Fruit fly (Drosophila melanogaster) whole organism, prepupa: ENCODE data around the gene CG44815.

Source experiments
- CG10631 ChIP-seq: fragments of 200-800 bp; sonication (Bioruptor generic); optimal IDR thresholded peaks from 2 replicates; lab custom pipeline; 2016; ENCODE audit warnings: missing biosample characterization, missing genetic modification characterization
- CG10669 ChIP-seq: fragments of 200-800 bp; sonication (Bioruptor generic); optimal IDR thresholded peaks from 3 replicates; lab custom pipeline; 2018; ENCODE audit warnings: missing biosample characterization, mild to moderate bottlenecking, missing genetic modification characterization, moderate library complexity
- CG11294 ChIP-seq: fragments of 200-800 bp; sonication (Bioruptor generic); IDR thresholded peaks from 2 replicates; pipeline ENCODE4 v1.3.6; 2022; ENCODE audit warnings: missing biosample characterization, missing genetic modification characterization
- CG11762 ChIP-seq: fragments of 200-800 bp; sonication (Bioruptor generic); optimal IDR thresholded peaks from 3 replicates; lab custom pipeline; 2016; ENCODE audit warnings: missing biosample characterization, missing genetic modification characterization; ENCODE audit not compliant: insufficient read depth
- CG11902 ChIP-seq: fragments of 200-800 bp; sonication (Bioruptor generic); optimal IDR thresholded peaks from 3 replicates; lab custom pipeline; 2016; ENCODE audit warnings: missing biosample characterization, missing genetic modification characterization
- CG15336 ChIP-seq: fragments of 200-800 bp; sonication (Bioruptor generic); IDR thresholded peaks from 2 replicates; pipeline ENCODE4 v1.3.6; 2022; ENCODE audit warnings: missing biosample characterization, missing genetic modification characterization
- CG1621 ChIP-seq: fragments of 200-800 bp; sonication (Bioruptor generic); optimal IDR thresholded peaks from 3 replicates; lab custom pipeline; 2018; ENCODE audit warnings: missing biosample characterization, mild to moderate bottlenecking, missing genetic modification characterization
- CG16779 ChIP-seq: fragments of 200-800 bp; sonication (Bioruptor generic); optimal IDR thresholded peaks from 3 replicates; lab custom pipeline; 2017; ENCODE audit warnings: missing biosample characterization, mild to moderate bottlenecking, missing genetic modification characterization
- CG31627 ChIP-seq: fragments of 200-800 bp; sonication (Bioruptor generic); optimal IDR thresholded peaks from 3 replicates; lab custom pipeline; 2016; ENCODE audit warnings: missing biosample characterization, missing genetic modification characterization
- CG32006 ChIP-seq: fragments of 200-800 bp; sonication (Bioruptor generic); optimal IDR thresholded peaks from 3 replicates; lab custom pipeline; 2017; ENCODE audit warnings: missing biosample characterization, mild to moderate bottlenecking, missing genetic modification characterization
- CG34406 ChIP-seq: fragments of 200-800 bp; sonication (Bioruptor generic); optimal IDR thresholded peaks from 3 replicates; lab custom pipeline; 2016; ENCODE audit warnings: missing biosample characterization, missing genetic modification characterization
- CG3919 ChIP-seq: fragments of 200-800 bp; sonication (Bioruptor generic); optimal IDR thresholded peaks from 3 replicates; lab custom pipeline; 2016; ENCODE audit warnings: missing biosample characterization, missing genetic modification characterization
- CG4318 ChIP-seq: fragments of 200-800 bp; sonication (Bioruptor generic); optimal IDR thresholded peaks from 3 replicates; lab custom pipeline; 2017; ENCODE audit warnings: missing biosample characterization, mild to moderate bottlenecking, missing genetic modification characterization
- CG6163 ChIP-seq: fragments of 200-800 bp; sonication (Bioruptor generic); IDR thresholded peaks from 3 replicates; pipeline ENCODE4 v1.3.6; 2022; ENCODE audit warnings: missing biosample characterization, missing genetic modification characterization
- CG6276 ChIP-seq: fragments of 200-800 bp; sonication (Bioruptor generic); optimal IDR thresholded peaks from 2 replicates; lab custom pipeline; 2017; ENCODE audit warnings: missing biosample characterization, mild to moderate bottlenecking, missing genetic modification characterization
- CG6808 ChIP-seq: fragments of 200-800 bp; sonication (Bioruptor generic); optimal IDR thresholded peaks from 3 replicates; lab custom pipeline; 2017; ENCODE audit warnings: missing biosample characterization, missing genetic modification characterization, mild to moderate bottlenecking, moderate library complexity, missing genetic modification reagents
- CG6854 ChIP-seq: fragments of 200-800 bp; sonication (Bioruptor generic); optimal IDR thresholded peaks from 2 replicates; lab custom pipeline; 2017; ENCODE audit warnings: missing biosample characterization, mild to moderate bottlenecking, missing genetic modification characterization
- CG7368 ChIP-seq: fragments of 200-800 bp; sonication (Bioruptor generic); optimal IDR thresholded peaks from 3 replicates; lab custom pipeline; 2016; ENCODE audit warnings: missing biosample characterization, missing genetic modification characterization
- CG8119 ChIP-seq: fragments of 200-800 bp; sonication (Bioruptor generic); IDR thresholded peaks from 3 replicates; pipeline ENCODE4 v1.3.6; 2022; ENCODE audit warnings: missing biosample characterization, missing genetic modification characterization
- CG8632 ChIP-seq: fragments of 200-800 bp; sonication (Bioruptor generic); optimal IDR thresholded peaks from 3 replicates; lab custom pipeline; 2016; ENCODE audit warnings: missing biosample characterization, missing genetic modification characterization
- CG9139 ChIP-seq: fragments of 200-800 bp; sonication (Bioruptor generic); optimal IDR thresholded peaks from 3 replicates; lab custom pipeline; 2017; ENCODE audit warnings: missing biosample characterization, mild to moderate bottlenecking, missing genetic modification characterization
- Eip75B ChIP-seq: fragments of 200-800 bp; sonication (Bioruptor generic); optimal IDR thresholded peaks from 3 replicates; lab custom pipeline; 2016; ENCODE audit warnings: missing biosample characterization, missing genetic modification characterization
- Eip78C ChIP-seq: fragments of 200-800 bp; sonication (Bioruptor generic); peaks from one replicate; lab custom pipeline; 2016; ENCODE audit warnings: missing biosample characterization, missing genetic modification characterization
- Ets21C ChIP-seq: fragments of 200-800 bp; sonication (Bioruptor generic); optimal IDR thresholded peaks from 3 replicates; lab custom pipeline; 2016; ENCODE audit warnings: missing biosample characterization, missing genetic modification characterization
- Hr38 ChIP-seq: sonication (Bioruptor generic); optimal IDR thresholded peaks from 2 replicates; lab custom pipeline; 2016; ENCODE audit warnings: missing biosample characterization, missing genetic modification characterization
- Hr39 ChIP-seq: fragments of 200-800 bp; sonication (Bioruptor generic); optimal IDR thresholded peaks from 2 replicates; lab custom pipeline; 2016; ENCODE audit warnings: missing biosample characterization, missing genetic modification characterization
- Hr4 ChIP-seq: fragments of 200-800 bp; sonication (Bioruptor generic); optimal IDR thresholded peaks from 3 replicates; lab custom pipeline; 2016; ENCODE audit warnings: missing biosample characterization, missing genetic modification characterization
- Lpt ChIP-seq: fragments of 200-800 bp; sonication (Bioruptor generic); optimal IDR thresholded peaks from 3 replicates; lab custom pipeline; 2016; ENCODE audit warnings: missing biosample characterization, missing genetic modification characterization
- Met ChIP-seq: fragments of 200-800 bp; sonication (Bioruptor generic); optimal IDR thresholded peaks from 3 replicates; lab custom pipeline; 2016; ENCODE audit warnings: missing biosample characterization, missing genetic modification characterization
- OdsH ChIP-seq: fragments of 200-800 bp; sonication (Bioruptor generic); optimal IDR thresholded peaks from 3 replicates; lab custom pipeline; 2016; ENCODE audit warnings: missing biosample characterization, missing genetic modification characterization
- Smox ChIP-seq: fragments of 200-800 bp; sonication (Bioruptor generic); optimal IDR thresholded peaks from 3 replicates; lab custom pipeline; 2016; ENCODE audit warnings: missing biosample characterization, missing genetic modification characterization
- Sox102F ChIP-seq: fragments of 200-800 bp; sonication (Bioruptor generic); optimal IDR thresholded peaks from 2 replicates; lab custom pipeline; 2016; ENCODE audit warnings: missing biosample characterization, mild to moderate bottlenecking, missing genetic modification characterization
- Sox14 ChIP-seq: fragments of 200-800 bp; sonication (Bioruptor generic); optimal IDR thresholded peaks from 3 replicates; lab custom pipeline; 2016; ENCODE audit warnings: missing biosample characterization, missing genetic modification characterization
- achi ChIP-seq: fragments of 200-800 bp; sonication (Bioruptor generic); optimal IDR thresholded peaks from 3 replicates; lab custom pipeline; 2016; ENCODE audit warnings: missing biosample characterization, missing genetic modification characterization
- acj6 ChIP-seq: fragments of 200-800 bp; sonication (Bioruptor generic); optimal IDR thresholded peaks from 3 replicates; lab custom pipeline; 2016; ENCODE audit warnings: missing biosample characterization, missing genetic modification characterization
- cyc ChIP-seq: fragments of 200-800 bp; sonication (Bioruptor generic); optimal IDR thresholded peaks from 3 replicates; lab custom pipeline; 2016; ENCODE audit warnings: missing biosample characterization, missing genetic modification characterization
- dac ChIP-seq: fragments of 200-800 bp; sonication (Bioruptor generic); optimal IDR thresholded peaks from 2 replicates; lab custom pipeline; 2017; ENCODE audit warnings: missing biosample characterization, mild to moderate bottlenecking, missing genetic modification characterization
- dsx ChIP-seq: fragments of 200-800 bp; optimal IDR thresholded peaks from 3 replicates; lab custom pipeline; 2019; ENCODE audit warnings: missing biosample characterization, mild to moderate bottlenecking, missing genetic modification characterization, moderate library complexity; ENCODE audit not compliant: poor library complexity, severe bottlenecking
- esn ChIP-seq: fragments of 200-800 bp; sonication (Bioruptor generic); optimal IDR thresholded peaks from 2 replicates; lab custom pipeline; 2016; ENCODE audit warnings: missing biosample characterization, mild to moderate bottlenecking, missing genetic modification characterization, moderate library complexity
- fd59A ChIP-seq: fragments of 200-800 bp; sonication (Bioruptor generic); optimal IDR thresholded peaks from 2 replicates; lab custom pipeline; 2017; ENCODE audit warnings: missing biosample characterization, mild to moderate bottlenecking, missing genetic modification characterization, missing genetic modification reagents
- lz ChIP-seq: fragments of 200-800 bp; sonication (Bioruptor generic); optimal IDR thresholded peaks from 3 replicates; lab custom pipeline; 2016; ENCODE audit warnings: missing biosample characterization, missing genetic modification characterization
- net ChIP-seq: fragments of 200-800 bp; sonication (Bioruptor generic); optimal IDR thresholded peaks from 3 replicates; lab custom pipeline; 2016; ENCODE audit warnings: missing biosample characterization, missing genetic modification characterization
- pdm3 ChIP-seq: fragments of 200-800 bp; sonication (Bioruptor generic); optimal IDR thresholded peaks from 3 replicates; lab custom pipeline; 2016; ENCODE audit warnings: missing biosample characterization, missing genetic modification characterization
- salr ChIP-seq, 2 experiments: fragments of 200-800 bp; sonication (Bioruptor generic); optimal IDR thresholded peaks; 3 replicates each; lab custom pipeline; 2016 to 2018; ENCODE audit warnings: missing biosample characterization in 2 of 2, missing genetic modification characterization in 2 of 2, mild to moderate bottlenecking in 1 of 2
- spab ChIP-seq: fragments of 200-800 bp; sonication (Bioruptor generic); optimal IDR thresholded peaks from 2 replicates; lab custom pipeline; 2017; ENCODE audit warnings: missing biosample characterization, mild to moderate bottlenecking, missing genetic modification characterization, missing genetic modification reagents
- ss ChIP-seq, 2 experiments: fragments of 200-800 bp; sonication (Bioruptor generic); optimal IDR thresholded peaks; 2 replicates in 1 of 2; 3 replicates in 1 of 2; lab custom pipeline; 2017 to 2018; ENCODE audit warnings: mild to moderate bottlenecking in 2 of 2, missing biosample characterization in 2 of 2, missing genetic modification characterization in 2 of 2, moderate library complexity in 1 of 2
- svp ChIP-seq: fragments of 200-800 bp; sonication (Bioruptor generic); peaks from one replicate; lab custom pipeline; 2016; ENCODE audit warnings: missing biosample characterization, missing genetic modification characterization
- topi ChIP-seq: fragments of 200-800 bp; sonication (Bioruptor generic); optimal IDR thresholded peaks from 3 replicates; lab custom pipeline; 2016; ENCODE audit warnings: missing biosample characterization, missing genetic modification characterization
- vri ChIP-seq: fragments of 200-800 bp; sonication (Bioruptor generic); optimal IDR thresholded peaks from 3 replicates; lab custom pipeline; 2016; ENCODE audit warnings: missing biosample characterization, mild to moderate bottlenecking, missing genetic modification characterization

CG44815 gene

DNA sequence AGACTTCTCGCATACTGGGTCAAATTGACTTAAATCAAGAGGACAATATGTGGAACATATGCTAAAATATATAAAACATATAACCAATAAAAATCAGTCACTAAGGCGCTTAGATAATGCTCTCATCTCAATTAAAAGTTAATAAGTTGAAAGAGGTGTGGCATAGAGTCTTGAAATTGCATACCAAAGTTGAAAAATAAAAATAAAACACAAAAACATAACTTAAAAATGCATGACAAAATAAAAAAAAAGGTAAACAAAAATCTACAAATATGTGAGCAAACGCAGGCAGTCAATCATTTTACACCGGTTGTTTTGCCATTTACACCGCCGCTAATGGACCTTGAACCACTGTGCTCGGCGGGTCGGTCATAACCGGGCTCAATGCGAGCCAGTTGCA lies at the start of gene CG44815:
Gene CG44815, minus strand, starts transcription at position 51 of the 400 bp plus-strand sequence.
- TF ChIP-seq Hr4 (GFP tag; lab: Kevin White, UChicago) (peak; percentile 17), Sox102F (GFP tag; lab: Kevin White, UChicago) (no peak), Hr38 (GFP tag; lab: Kevin White, UChicago) (no peak), CG9139 (GFP tag; lab: Kevin White, UChicago) (no peak), CG32006 (GFP tag; lab: Kevin White, UChicago) (peak; percentile 62), CG11762 (GFP tag; lab: Kevin White, UChicago) (no peak), CG7368 (GFP tag; lab: Kevin White, UChicago) (no peak), CG6163 (GFP tag; lab: Robert Waterston, UW) (peak; percentile 11; the same call in 1 of the 3 replicates), spab (GFP tag; lab: Kevin White, UChicago) (no peak), CG10669 (GFP tag; lab: Kevin White, UChicago) (no peak), CG11294 (GFP tag; lab: Robert Waterston, UW) (no peak), CG10631 (GFP tag; lab: Kevin White, UChicago) (no peak), svp (GFP tag; lab: Kevin White, UChicago) (peak; percentile 66), Met (peak; percentile 5), Lpt (GFP tag; lab: Kevin White, UChicago) (no peak), CG16779 (tag; lab: Kevin White, UChicago) (no peak), CG1621 (tag; lab: Kevin White, UChicago) (no peak), salr (GFP tag; optimal IDR thresholded peaks at IDR 0.05; lab: Kevin White, UChicago) (peak in 1 of 2 experiments; percentile 15), net (GFP tag; lab: Kevin White, UChicago) (no peak), fd59A (no peak), Smox (no peak), OdsH (no peak), CG11902 (no peak), topi (no peak), CG8119 (GFP tag; lab: Robert Waterston, UW) (peak; percentile 48; the same call in 1 of the 3 replicates), CG34406 (GFP tag; lab: Kevin White, UChicago) (no peak), Eip78C (GFP tag; lab: Kevin White, UChicago) (peak; percentile 74), CG6276 (GFP tag; lab: Kevin White, UChicago) (peak; percentile 23), CG8632 (GFP tag; lab: Kevin White, UChicago) (no peak), achi (no peak), Eip75B (GFP tag; lab: Kevin White, UChicago) (no peak), CG4318 (GFP tag; lab: Kevin White, UChicago) (peak; percentile 32), acj6 (GFP tag; lab: Kevin White, UChicago) (no peak), Hr39 (GFP tag; lab: Kevin White, UChicago) (no peak), dsx (GFP tag; lab: Kevin White, UChicago) (no peak), CG15336 (peak; percentile 52), pdm3 (no peak)

- TF ChIP-seq CG6808 (GFP tag; lab: Kevin White, UChicago) (no peak), dac (GFP tag; lab: Kevin White, UChicago) (no peak), Sox14 (GFP tag; lab: Kevin White, UChicago) (no peak), CG11902 (no peak), esn (GFP tag; lab: Kevin White, UChicago) (peak; percentile 33), CG6854 (GFP tag; lab: Kevin White, UChicago) (no peak), dsx (GFP tag; lab: Kevin White, UChicago) (no peak), CG3919 (GFP tag; lab: Kevin White, UChicago) (peak; percentile 8), OdsH (no peak), CG15336 (no peak), Eip75B (GFP tag; lab: Kevin White, UChicago) (no peak), pdm3 (no peak), Smox (peak; percentile 2), lz (GFP tag; lab: Kevin White, UChicago) (peak; percentile 18), topi (peak; percentile 33), Eip78C (GFP tag; lab: Kevin White, UChicago) (peak; percentile 55), CG10669 (GFP tag; lab: Kevin White, UChicago) (no peak), Ets21C (GFP tag; lab: Kevin White, UChicago) (no peak), svp (GFP tag; lab: Kevin White, UChicago) (peak; percentile 46), ss (GFP tag; optimal IDR thresholded peaks at IDR 0.05; lab: Kevin White, UChicago) (no peak), vri (no peak), CG31627 (GFP tag; lab: Kevin White, UChicago) (peak; percentile 35), cyc (peak; percentile 24), Hr39 (GFP tag; lab: Kevin White, UChicago) (peak; percentile 29), CG6276 (GFP tag; lab: Kevin White, UChicago) (no peak), CG8119 (GFP tag; lab: Robert Waterston, UW) (no peak), CG11762 (GFP tag; lab: Kevin White, UChicago) (no peak), Sox102F (GFP tag; lab: Kevin White, UChicago) (peak; percentile 2), Met (peak; percentile 38)
Measured at dm6 chrX:9494103-9494502, 48.1 kb upstream of the CG44815 start.
